Fruit fly (Drosophila melanogaster) whole organism, pupa: Measurements from ENCODE around the gene Pmi.

Experiments
- CG10348 ChIP-seq: fragments of 200-800 bp; sonication (Bioruptor generic); IDR thresholded peaks from 2 replicates; pipeline ENCODE4 v1.3.6; 2022; ENCODE audit warnings: missing biosample characterization, missing genetic modification characterization
- CG13204 ChIP-seq: fragments of 200-800 bp; sonication (Bioruptor generic); optimal IDR thresholded peaks from 2 replicates; lab custom pipeline; 2018; ENCODE audit warnings: missing biosample characterization, mild to moderate bottlenecking, missing genetic modification characterization, moderate library complexity
- CG14655 ChIP-seq: fragments of 200-800 bp; sonication (Bioruptor generic); optimal IDR thresholded peaks from 3 replicates; lab custom pipeline; 2017; ENCODE audit warnings: mild to moderate bottlenecking, missing biosample characterization, missing genetic modification reagents, missing genetic modification characterization
- CG15710 ChIP-seq: fragments of 200-800 bp; sonication (Bioruptor generic); optimal IDR thresholded peaks from 2 replicates; lab custom pipeline; 2018; ENCODE audit warnings: missing biosample characterization, mild to moderate bottlenecking, missing genetic modification characterization, moderate library complexity
- CG17806 ChIP-seq: fragments of 200-800 bp; sonication (Bioruptor generic); optimal IDR thresholded peaks from 2 replicates; lab custom pipeline; 2018; ENCODE audit warnings: missing biosample characterization, mild to moderate bottlenecking, missing genetic modification characterization, moderate library complexity
- CG8159 ChIP-seq: fragments of 200-800 bp; sonication (Bioruptor generic); optimal IDR thresholded peaks from 3 replicates; lab custom pipeline; 2018; ENCODE audit warnings: missing biosample characterization, mild to moderate bottlenecking, missing genetic modification characterization, moderate library complexity
- CG8301 ChIP-seq: fragments of 200-800 bp; sonication (Bioruptor generic); optimal IDR thresholded peaks from 2 replicates; lab custom pipeline; 2018; ENCODE audit warnings: missing biosample characterization, mild to moderate bottlenecking, missing genetic modification characterization
- CG9948 ChIP-seq: fragments of 200-800 bp; sonication (Bioruptor generic); optimal IDR thresholded peaks from 2 replicates; lab custom pipeline; 2018; ENCODE audit warnings: missing biosample characterization, mild to moderate bottlenecking, missing genetic modification characterization, moderate library complexity
- EcR ChIP-seq: fragments of 200-800 bp; sonication (Bioruptor generic); optimal IDR thresholded peaks from 3 replicates; lab custom pipeline; 2019; ENCODE audit warnings: missing biosample characterization, missing genetic modification characterization, mild to moderate bottlenecking, moderate library complexity, missing genetic modification reagents
- Ets98B ChIP-seq: fragments of 200-800 bp; sonication (Bioruptor generic); IDR thresholded peaks from 2 replicates; pipeline ENCODE4 v1.3.6; 2022; ENCODE audit warnings: missing biosample characterization, missing genetic modification characterization
- Pif1A ChIP-seq: fragments of 200-800 bp; sonication (Bioruptor generic); optimal IDR thresholded peaks from 3 replicates; lab custom pipeline; 2016; ENCODE audit warnings: missing biosample characterization, missing genetic modification characterization
- Pif1B ChIP-seq: fragments of 200-800 bp; sonication (Bioruptor generic); optimal IDR thresholded peaks from 3 replicates; lab custom pipeline; 2016; ENCODE audit warnings: missing biosample characterization, missing genetic modification characterization
- gl ChIP-seq: fragments of 200-800 bp; sonication (Bioruptor generic); optimal IDR thresholded peaks from 2 replicates; lab custom pipeline; 2018; ENCODE audit warnings: missing biosample characterization, mild to moderate bottlenecking, missing genetic modification characterization
- rn ChIP-seq: fragments of 200-800 bp; sonication (Bioruptor generic); IDR thresholded peaks from 2 replicates; pipeline ENCODE4 v1.3.6; 2022; ENCODE audit warnings: missing biosample characterization, missing genetic modification characterization

DNA sequence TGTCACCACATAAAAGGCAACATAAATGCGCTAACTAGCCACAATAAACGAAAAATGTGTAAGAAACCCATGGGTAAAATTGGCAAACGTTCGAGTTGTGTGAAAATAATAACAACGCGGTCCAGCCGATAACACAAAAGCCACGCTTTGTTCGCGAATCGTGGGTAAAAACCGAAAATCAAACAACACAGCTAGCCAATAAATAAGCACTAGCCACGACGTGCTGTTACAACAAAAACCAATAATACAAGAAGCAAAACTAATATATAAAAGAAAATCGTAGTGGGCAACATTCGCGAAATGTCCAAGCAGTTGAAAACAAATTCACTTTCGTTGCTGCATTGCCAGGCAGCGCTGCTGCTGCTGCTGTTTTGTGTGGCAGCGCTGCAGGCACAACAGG lies 22.9 kb downstream of the Pmi start, which contains the start of gene CG42272:
- TF ChIP-seq CG15710 (tag; lab: Kevin White, UChicago) (no peak), Pif1B (GFP tag; lab: Kevin White, UChicago) (no peak), CG13204 (no peak), CG10348 (GFP tag; lab: Robert Waterston, UW) (no peak), CG8301 (tag; lab: Kevin White, UChicago) (no peak), CG8159 (tag; lab: Kevin White, UChicago) (no peak), CG14655 (GFP tag; lab: Kevin White, UChicago) (no peak), rn (GFP tag; lab: Robert Waterston, UW) (no peak), EcR (GFP tag; lab: Kevin White, UChicago) (no peak), Pif1A (GFP tag; lab: Kevin White, UChicago) (no peak), Ets98B (no peak), CG17806 (tag; lab: Kevin White, UChicago) (no peak), CG9948 (tag; lab: Kevin White, UChicago) (no peak), gl (tag; lab: Kevin White, UChicago) (no peak)
